Worm (Caenorhabditis elegans) whole organism, L4/young adult: ENCODE data around the gene gst-19.

ENCODE experiments used
- W03F9.2 ChIP-seq: fragments of 150-350 bp; optimal IDR thresholded peaks from 2 replicates; lab custom pipeline; 2014; ENCODE audit warnings: missing biosample characterization, missing genetic modification characterization
- dao-5 ChIP-seq: sonication (generic microtip); optimal IDR thresholded peaks from 2 replicates; lab custom pipeline; 2016; ENCODE audit warnings: missing genotype, missing genetic modification characterization, moderate library complexity, missing compliant biosample characterization
- him-1 ChIP-seq: sonication (generic microtip); optimal IDR thresholded peaks from 2 replicates; lab custom pipeline; 2016; ENCODE audit warnings: missing genotype, missing genetic modification reagents, missing genetic modification characterization, missing compliant biosample characterization

ce11 chrII:13632238-13632637, 5.3 kb upstream of the gst-19 start, which contains the start of gene tag-10:
- no peak for TF ChIP-seq him-1
- no peak for TF ChIP-seq dao-5 (tag; lab: Kevin White, UChicago)
- TF ChIP-seq W03F9.2 (tag; lab: Kevin White, UChicago) = no peak
